Fruit fly (Drosophila melanogaster): Measurements from ENCODE around the gene CG46306.
A peak's percentile ranks its signal among the peaks of the same experiment; 100 is the strongest.

Gene CG46306

DNA sequence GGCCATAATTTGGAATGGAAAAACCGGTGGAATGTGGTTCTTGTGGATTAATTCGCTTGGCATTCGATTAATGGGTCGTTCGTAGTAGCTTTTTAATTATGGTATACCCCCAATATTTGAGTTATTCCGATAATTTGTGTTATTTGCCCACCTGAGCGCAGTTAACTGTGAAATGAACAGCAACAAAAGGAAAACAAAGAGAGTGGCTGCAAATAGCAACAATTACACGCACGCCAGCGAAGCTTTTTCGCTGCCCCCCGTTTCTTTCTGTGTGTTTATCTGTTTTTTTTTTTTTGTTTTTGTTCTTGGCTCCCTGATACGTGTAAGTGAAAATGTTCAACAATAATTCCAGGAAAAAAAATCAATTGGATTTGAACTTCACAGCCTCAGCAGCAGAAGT, 35.4 kb downstream of the CG46306 start:
- TF ChIP-seq Gug (GFP tag; IDR thresholded peaks at IDR 0.05) (peak; percentile 10; the same call in 1 of the 2 replicates), CG6854 (GFP tag; optimal IDR thresholded peaks at IDR 0.05) (no peak), cyc (GFP tag; optimal IDR thresholded peaks at IDR 0.05) (no peak), CG6163 (GFP tag; IDR thresholded peaks at IDR 0.05) (no peak), Sox14 (GFP tag; optimal IDR thresholded peaks at IDR 0.05) (peak; percentile 74), salr (GFP tag; optimal IDR thresholded peaks at IDR 0.05) (no peak), Ets21C (GFP tag; optimal IDR thresholded peaks at IDR 0.05) (no peak), esn (GFP tag; optimal IDR thresholded peaks at IDR 0.05) (peak; percentile 14), Eip78C (GFP tag) (peak; percentile 67)

DNA sequence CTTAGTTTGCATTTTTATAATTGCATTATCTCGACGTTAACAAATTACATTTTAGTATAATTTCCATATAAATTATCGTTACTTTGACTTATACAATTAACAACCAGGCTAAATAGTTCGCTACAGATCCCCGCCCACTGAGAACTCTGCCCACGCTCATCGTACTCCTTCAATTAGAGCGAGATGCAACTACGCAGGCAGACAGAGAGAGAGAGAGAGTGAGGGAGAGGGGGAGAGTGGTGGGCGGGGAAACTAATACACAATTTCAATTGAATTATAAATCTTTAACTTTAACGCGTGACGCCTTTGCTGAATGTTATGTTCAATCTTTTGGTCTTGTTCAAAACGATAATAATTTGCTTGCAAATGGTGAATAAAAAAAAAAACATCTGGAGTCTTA, 37.2 kb downstream of the CG46306 start:
- TF ChIP-seq Smox (GFP tag; optimal IDR thresholded peaks at IDR 0.05) (no peak), Eip93F (GFP tag; optimal IDR thresholded peaks at IDR 0.05) (no peak), svp (GFP tag) (no peak), CG6276 (GFP tag; optimal IDR thresholded peaks at IDR 0.05) (no peak), Sox14 (GFP tag; optimal IDR thresholded peaks at IDR 0.05) (no peak), topi (GFP tag; optimal IDR thresholded peaks at IDR 0.05) (no peak), Lpt (GFP tag; optimal IDR thresholded peaks at IDR 0.05) (no peak), CG10669 (GFP tag; optimal IDR thresholded peaks at IDR 0.05) (no peak), CG6854 (GFP tag; optimal IDR thresholded peaks at IDR 0.05) (no peak), cyc (GFP tag; optimal IDR thresholded peaks at IDR 0.05) (no peak), dsx (GFP tag; optimal IDR thresholded peaks at IDR 0.05; ENCODE audit: poor library complexity, severe bottlenecking) (no peak), CG32006 (GFP tag; optimal IDR thresholded peaks at IDR 0.05) (no peak), CG11294 (GFP tag; IDR thresholded peaks at IDR 0.05) (no peak)

DNA sequence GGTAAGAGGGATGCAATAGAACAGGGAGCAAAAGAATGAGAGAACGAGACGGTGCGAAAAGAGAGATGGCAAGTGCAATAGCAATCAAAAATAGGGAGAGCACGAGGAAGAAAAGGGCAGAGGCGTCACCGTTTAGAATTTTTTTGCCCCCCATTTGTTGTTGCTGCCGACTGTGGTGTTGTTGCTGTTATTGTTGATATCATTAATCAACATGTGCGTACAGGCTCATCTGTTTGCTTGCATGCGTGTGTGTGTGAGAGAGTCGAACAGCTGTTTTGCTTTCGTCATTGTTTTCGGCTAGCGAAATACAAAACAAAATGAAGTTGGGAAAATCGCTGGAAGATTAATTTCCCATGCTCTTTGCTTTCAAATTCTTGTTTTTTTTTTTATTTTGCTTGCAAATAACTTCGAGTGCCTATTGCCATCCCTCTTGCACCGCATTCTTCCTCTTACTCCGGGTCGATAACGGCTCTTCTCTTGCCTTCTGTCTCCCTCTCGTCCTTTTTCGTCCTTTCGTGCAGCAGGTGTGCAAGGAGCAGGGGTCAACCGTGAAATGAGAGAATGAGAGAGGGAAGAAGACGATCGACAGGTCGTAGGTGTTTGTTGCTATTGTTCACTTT, 42.1 kb downstream of the CG46306 start:
- TF ChIP-seq CG3919 (GFP tag; optimal IDR thresholded peaks at IDR 0.05) (no peak), fkh (GFP tag; optimal IDR thresholded peaks at IDR 0.05) (peak; percentile 41), acj6 (GFP tag; optimal IDR thresholded peaks at IDR 0.05) (no peak), CG6163 (GFP tag; IDR thresholded peaks at IDR 0.05) (0 out of 3 replicates have a peak, but pooled peaks have one; percentile 7), Eip78C (GFP tag) (peak; percentile 42), CG6808 (GFP tag; optimal IDR thresholded peaks at IDR 0.05) (no peak)

DNA sequence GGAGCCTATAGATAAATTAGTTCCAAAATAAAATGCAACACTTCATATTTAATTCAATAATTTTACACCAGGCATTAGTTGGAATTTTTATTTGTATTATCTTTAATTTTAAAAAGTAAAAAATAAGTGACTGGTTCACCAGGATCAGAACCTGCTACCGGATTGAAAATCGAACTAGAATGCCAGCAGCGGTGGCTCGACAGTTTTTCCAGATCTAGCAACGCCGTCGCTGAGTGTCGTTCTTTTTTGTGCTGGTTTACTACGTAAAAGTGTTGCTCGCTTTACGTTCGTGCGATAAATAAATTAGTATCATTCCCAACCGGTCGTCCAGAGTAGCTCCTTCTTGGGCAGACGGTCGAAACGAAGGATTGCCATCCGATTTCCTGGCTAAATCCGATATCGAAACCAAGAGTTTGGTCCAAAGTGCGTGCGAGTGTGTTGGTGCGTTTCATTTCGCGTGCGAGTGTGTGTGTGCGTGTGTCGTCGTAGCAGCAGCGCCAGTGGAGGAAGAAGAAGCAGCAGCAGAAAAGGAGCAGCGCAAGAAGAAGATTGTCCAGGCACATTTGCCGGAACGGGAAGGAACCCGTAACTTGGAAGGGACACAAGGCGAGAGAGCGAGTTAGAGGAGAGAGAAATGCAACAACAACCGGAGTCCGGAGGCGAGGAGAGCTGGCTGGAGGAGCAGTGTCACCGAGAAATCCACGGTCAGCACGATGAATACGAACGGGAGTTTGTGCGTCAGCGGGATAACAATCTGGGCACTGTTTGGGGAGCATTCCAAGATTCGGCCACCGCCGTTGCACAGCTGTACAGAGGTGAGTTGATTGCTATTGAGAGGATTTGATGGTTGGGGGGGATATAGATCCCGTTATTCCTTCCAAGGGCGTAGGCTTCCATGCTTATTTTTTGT, 43.1 kb downstream of the CG46306 start, which contains the start of gene CG4768:
Gene CG4768, plus strand, starts transcription at position 200 of the 910 bp plus-strand sequence.
- TF ChIP-seq CG34406 (GFP tag; optimal IDR thresholded peaks at IDR 0.05) (no peak), Blimp-1 (GFP tag; optimal IDR thresholded peaks at IDR 0.05) (no peak), CG1621 (tag; optimal IDR thresholded peaks at IDR 0.05) (peak; percentile 35), spab (GFP tag; optimal IDR thresholded peaks at IDR 0.05) (no peak), topi (GFP tag; optimal IDR thresholded peaks at IDR 0.05) (no peak), dsx (GFP tag; optimal IDR thresholded peaks at IDR 0.05; ENCODE audit: poor library complexity, severe bottlenecking) (no peak), Eip78C (GFP tag) (peak; percentile 30), net (GFP tag; optimal IDR thresholded peaks at IDR 0.05) (no peak), CG8119 (GFP tag; IDR thresholded peaks at IDR 0.05) (no peak; the same call in 2 of the 3 replicates), ss (GFP tag; optimal IDR thresholded peaks at IDR 0.05) (peak; percentile 22 to 29), Sox14 (GFP tag; optimal IDR thresholded peaks at IDR 0.05) (no peak), fd59A (GFP tag; optimal IDR thresholded peaks at IDR 0.05) (no peak), fkh (GFP tag; optimal IDR thresholded peaks at IDR 0.05) (no peak), CG6854 (GFP tag; optimal IDR thresholded peaks at IDR 0.05) (peak; percentile 7), Hr4 (GFP tag; optimal IDR thresholded peaks at IDR 0.05) (no peak), Lpt (GFP tag; optimal IDR thresholded peaks at IDR 0.05) (no peak), CG11902 (GFP tag; optimal IDR thresholded peaks at IDR 0.05) (no peak), CG3032 (tag; optimal IDR thresholded peaks at IDR 0.05) (no peak), CG8319 (GFP tag; optimal IDR thresholded peaks at IDR 0.05) (no peak), CG16779 (tag; optimal IDR thresholded peaks at IDR 0.05) (no peak), CG9139 (GFP tag; optimal IDR thresholded peaks at IDR 0.05) (no peak), CG6808 (GFP tag; optimal IDR thresholded peaks at IDR 0.05) (no peak), eg (GFP tag; IDR thresholded peaks at IDR 0.05) (no peak), CG31627 (GFP tag; optimal IDR thresholded peaks at IDR 0.05) (no peak), Eip93F (GFP tag; optimal IDR thresholded peaks at IDR 0.05) (no peak)
